Worm (Caenorhabditis elegans) whole organism, late embryonic: ENCODE results near the gene Y55F3AM.5.
A peak's percentile ranks its signal among the peaks of the same experiment; 100 is the strongest.

Experiments used
- C38D4.7 ChIP-seq: fragments of 200-800 bp; sonication (Bioruptor generic); optimal IDR thresholded peaks from 2 replicates; lab custom pipeline; 2018; ENCODE audit warnings: mild to moderate bottlenecking, missing genetic modification characterization, moderate library complexity, missing compliant biosample characterization
- T23F11.4 ChIP-seq: fragments of 200-800 bp; sonication (Bioruptor generic); optimal IDR thresholded peaks from 2 replicates; lab custom pipeline; 2018; ENCODE audit warnings: mild to moderate bottlenecking, missing genetic modification characterization, missing compliant biosample characterization
- Y22D7AL.16 ChIP-seq: sonication (generic microtip); optimal IDR thresholded peaks from 2 replicates; lab custom pipeline; 2016; ENCODE audit warnings: missing genetic modification characterization, missing compliant biosample characterization
- ahr-1 ChIP-seq: sonication (generic microtip); optimal IDR thresholded peaks from 2 replicates; lab custom pipeline; 2016; ENCODE audit warnings: missing genetic modification characterization, missing compliant biosample characterization
- ceh-14 ChIP-seq: sonication (generic microtip); optimal IDR thresholded peaks from 2 replicates; lab custom pipeline; 2016; ENCODE audit warnings: missing genotype, missing genetic modification characterization, missing compliant biosample characterization
- ceh-19 ChIP-seq: fragments of 200-800 bp; sonication (Bioruptor generic); optimal IDR thresholded peaks from 2 replicates; lab custom pipeline; 2018; ENCODE audit warnings: mild to moderate bottlenecking, missing genetic modification characterization, missing compliant biosample characterization
- ceh-22 ChIP-seq: sonication (generic microtip); optimal IDR thresholded peaks from 2 replicates; lab custom pipeline; 2017; ENCODE audit warnings: missing biosample characterization, missing genetic modification characterization
- ceh-48 ChIP-seq: sonication (generic microtip); optimal IDR thresholded peaks from 2 replicates; lab custom pipeline; 2016; ENCODE audit warnings: missing genetic modification characterization, inconsistent platforms, missing compliant biosample characterization
- ceh-6 ChIP-seq: fragments of 200-800 bp; sonication (Bioruptor generic); optimal IDR thresholded peaks from 2 replicates; lab custom pipeline; 2018; ENCODE audit warnings: mild to moderate bottlenecking, missing genetic modification characterization, missing compliant biosample characterization
- ceh-9 ChIP-seq: sonication (generic microtip); optimal IDR thresholded peaks from 2 replicates; lab custom pipeline; 2016; ENCODE audit warnings: mild to moderate bottlenecking, missing genetic modification characterization, inconsistent platforms, missing compliant biosample characterization
- dmd-4 ChIP-seq: sonication (generic microtip); optimal IDR thresholded peaks from 2 replicates; lab custom pipeline; 2016; ENCODE audit warnings: borderline replicate concordance, missing genetic modification characterization, missing compliant biosample characterization
- elt-2 ChIP-seq: sonication (generic microtip); optimal IDR thresholded peaks from 2 replicates; lab custom pipeline; 2016; ENCODE audit warnings: missing genetic modification reagents, missing genetic modification characterization, missing compliant biosample characterization
- ets-4 ChIP-seq: sonication (generic microtip); optimal IDR thresholded peaks from 2 replicates; lab custom pipeline; 2016; ENCODE audit warnings: missing genetic modification characterization, missing compliant biosample characterization
- fkh-6 ChIP-seq: sonication (generic microtip); optimal IDR thresholded peaks from 2 replicates; lab custom pipeline; 2016; ENCODE audit warnings: missing genetic modification characterization, missing compliant biosample characterization
- hlh-15 ChIP-seq: sonication (generic microtip); optimal IDR thresholded peaks from 2 replicates; lab custom pipeline; 2016; ENCODE audit warnings: missing genetic modification characterization, missing compliant biosample characterization
- hlh-6 ChIP-seq: sonication (generic microtip); optimal IDR thresholded peaks from 2 replicates; lab custom pipeline; 2016; ENCODE audit warnings: missing genotype, missing genetic modification characterization, missing compliant biosample characterization
- lin-11 ChIP-seq: fragments of 200-800 bp; sonication (Bioruptor generic); optimal IDR thresholded peaks from 2 replicates; lab custom pipeline; 2018; ENCODE audit warnings: mild to moderate bottlenecking, missing genetic modification characterization, missing compliant biosample characterization
- madf-2 ChIP-seq: sonication (generic microtip); optimal IDR thresholded peaks from 2 replicates; lab custom pipeline; 2017; ENCODE audit warnings: missing genetic modification characterization, missing compliant biosample characterization
- nhr-11 ChIP-seq: fragments of 150-350 bp; optimal IDR thresholded peaks from 2 replicates; lab custom pipeline; 2014; ENCODE audit warnings: missing biosample characterization, missing genetic modification characterization
- pag-3 ChIP-seq: sonication (generic microtip); optimal IDR thresholded peaks from 2 replicates; lab custom pipeline; 2016; ENCODE audit warnings: missing compliant biosample characterization, missing genetic modification characterization, borderline replicate concordance
- pqm-1 ChIP-seq: sonication (generic microtip); optimal IDR thresholded peaks from 2 replicates; lab custom pipeline; 2016; ENCODE audit warnings: missing genetic modification characterization, missing compliant biosample characterization
- ref-2 ChIP-seq: sonication (generic microtip); optimal IDR thresholded peaks from 2 replicates; lab custom pipeline; 2016; ENCODE audit warnings: missing genetic modification characterization, missing compliant biosample characterization
- sox-2 ChIP-seq: fragments of 200-800 bp; sonication (Bioruptor generic); IDR thresholded peaks from 2 replicates; pipeline ENCODE4 v1.3.6; 2022; ENCODE audit warnings: missing genetic modification reagents, missing genetic modification characterization, missing compliant biosample characterization
- syd-9 ChIP-seq: sonication (generic microtip); optimal IDR thresholded peaks from 2 replicates; lab custom pipeline; 2016; ENCODE audit warnings: mild to moderate bottlenecking, missing genetic modification characterization, moderate library complexity, missing compliant biosample characterization
- unc-86 ChIP-seq: sonication (generic microtip); optimal IDR thresholded peaks from 2 replicates; lab custom pipeline; 2016; ENCODE audit warnings: missing genetic modification characterization, missing compliant biosample characterization
- zip-5 ChIP-seq: sonication (generic microtip); optimal IDR thresholded peaks from 2 replicates; lab custom pipeline; 2016; ENCODE audit warnings: missing genetic modification characterization, missing compliant biosample characterization

Gene Y55F3AM.5

ce11 chrIV:972401-972800 lies 26.6 kb upstream of the Y55F3AM.5 start:
- TF ChIP-seq ceh-22 (tag; lab: Kevin White, UChicago) (no peak), hlh-15 (tag; lab: Kevin White, UChicago) (no peak), fkh-6 (tag; lab: Kevin White, UChicago) (no peak), hlh-6 (tag; lab: Kevin White, UChicago) (no peak), ceh-9 (tag; lab: Kevin White, UChicago) (no peak), unc-86 (tag; lab: Kevin White, UChicago) (no peak), T23F11.4 (no peak), ref-2 (tag; lab: Kevin White, UChicago) (no peak), pqm-1 (tag; lab: Kevin White, UChicago) (no peak), zip-5 (tag; lab: Kevin White, UChicago) (no peak), syd-9 (tag; lab: Kevin White, UChicago) (no peak), sox-2 (GFP tag; lab: Robert Waterston, UW) (no peak), lin-11 (tag; lab: Kevin White, UChicago) (no peak)
- TF ChIP-seq, all 69 proteins: peak for 0

ce11 chrIV:972811-973428 lies 26.1 kb upstream of the Y55F3AM.5 start:
- TF ChIP-seq ceh-48 (tag; lab: Kevin White, UChicago) (peak; percentile 55), C38D4.7 (GFP tag; lab: Kevin White, UChicago) (no peak)

- TF ChIP-seq elt-2 (tag; lab: Kevin White, UChicago) (peak; percentile 88), pag-3 (tag; lab: Kevin White, UChicago) (no peak)
- TF ChIP-seq, all 69 proteins: peak for 1
Measured at ce11 chrIV:976372-976771, 22.6 kb upstream of the Y55F3AM.5 start.

- TF ChIP-seq ceh-48 (tag; lab: Kevin White, UChicago) = peak; percentile 60
Measured at ce11 chrIV:977793-978192, 21.2 kb upstream of the Y55F3AM.5 start.

- TF ChIP-seq ceh-48 (tag; lab: Kevin White, UChicago) = peak; percentile 79
Measured at ce11 chrIV:978309-978708, 20.7 kb upstream of the Y55F3AM.5 start.

- no peak for TF ChIP-seq dmd-4
- TF ChIP-seq ceh-6 (GFP tag; lab: Kevin White, UChicago) = no peak
- TF ChIP-seq fkh-6 (tag; lab: Kevin White, UChicago) = no peak
- peak; percentile 91 for TF ChIP-seq ceh-48 (tag; lab: Kevin White, UChicago)
- TF ChIP-seq ceh-14 (tag; lab: Kevin White, UChicago) = no peak
- TF ChIP-seq hlh-15 (tag; lab: Kevin White, UChicago) = no peak
- no peak for TF ChIP-seq nhr-11
Measured at ce11 chrIV:983558-983957, 15.5 kb upstream of the Y55F3AM.5 start.

ce11 chrIV:990352-990751 lies 8.7 kb upstream of the Y55F3AM.5 start, which contains the start of gene egrh-2:
Gene egrh-2 (minus strand): TSS chrIV:990452.
- TF ChIP-seq Y22D7AL.16 (tag; lab: Kevin White, UChicago) = no peak

ce11 chrIV:991181-991642 lies 7.8 kb upstream of the Y55F3AM.5 start:
- TF ChIP-seq zip-5 (tag; lab: Kevin White, UChicago) (no peak), ahr-1 (tag; lab: Kevin White, UChicago) (no peak), hlh-15 (tag; lab: Kevin White, UChicago) (no peak), ceh-19 (GFP tag; lab: Kevin White, UChicago) (no peak), madf-2 (tag; lab: Kevin White, UChicago) (no peak), ceh-48 (tag; lab: Kevin White, UChicago) (no peak), ets-4 (tag; lab: Kevin White, UChicago) (no peak)
- TF ChIP-seq, all 69 proteins: peak for 0
